Fruit fly (Drosophila melanogaster) whole organism, pupa: Measurements from ENCODE around the gene CG1677.

Experiments
- CG10348 ChIP-seq: fragments of 200-800 bp; sonication (Bioruptor generic); IDR thresholded peaks from 2 replicates; pipeline ENCODE4 v1.3.6; 2022; ENCODE audit warnings: missing biosample characterization, missing genetic modification characterization
- CG12605 ChIP-seq: fragments of 200-800 bp; sonication (Bioruptor generic); IDR thresholded peaks from 2 replicates; pipeline ENCODE4 v1.3.6; 2022; ENCODE audit warnings: missing biosample characterization, missing genetic modification characterization
- CG13204 ChIP-seq: fragments of 200-800 bp; sonication (Bioruptor generic); optimal IDR thresholded peaks from 2 replicates; lab custom pipeline; 2018; ENCODE audit warnings: missing biosample characterization, mild to moderate bottlenecking, missing genetic modification characterization, moderate library complexity
- CG14655 ChIP-seq: fragments of 200-800 bp; sonication (Bioruptor generic); optimal IDR thresholded peaks from 3 replicates; lab custom pipeline; 2017; ENCODE audit warnings: mild to moderate bottlenecking, missing biosample characterization, missing genetic modification reagents, missing genetic modification characterization
- CG15710 ChIP-seq: fragments of 200-800 bp; sonication (Bioruptor generic); optimal IDR thresholded peaks from 2 replicates; lab custom pipeline; 2018; ENCODE audit warnings: missing biosample characterization, mild to moderate bottlenecking, missing genetic modification characterization, moderate library complexity
- CG32121 ChIP-seq: fragments of 200-800 bp; sonication (Bioruptor generic); IDR thresholded peaks from 2 replicates; pipeline ENCODE4 v1.3.6; 2022; ENCODE audit warnings: missing biosample characterization, missing genetic modification characterization
- CG4496 ChIP-seq: fragments of 200-800 bp; sonication (Bioruptor generic); IDR thresholded peaks from 3 replicates; pipeline ENCODE4 v1.3.6; 2022; ENCODE audit warnings: missing biosample characterization, missing genetic modification characterization
- CG9948 ChIP-seq: fragments of 200-800 bp; sonication (Bioruptor generic); optimal IDR thresholded peaks from 2 replicates; lab custom pipeline; 2018; ENCODE audit warnings: missing biosample characterization, mild to moderate bottlenecking, missing genetic modification characterization, moderate library complexity
- EcR ChIP-seq: fragments of 200-800 bp; sonication (Bioruptor generic); optimal IDR thresholded peaks from 3 replicates; lab custom pipeline; 2019; ENCODE audit warnings: missing biosample characterization, missing genetic modification characterization, mild to moderate bottlenecking, moderate library complexity, missing genetic modification reagents
- Ets98B ChIP-seq: fragments of 200-800 bp; sonication (Bioruptor generic); IDR thresholded peaks from 2 replicates; pipeline ENCODE4 v1.3.6; 2022; ENCODE audit warnings: missing biosample characterization, missing genetic modification characterization
- Pif1A ChIP-seq: fragments of 200-800 bp; sonication (Bioruptor generic); optimal IDR thresholded peaks from 3 replicates; lab custom pipeline; 2016; ENCODE audit warnings: missing biosample characterization, missing genetic modification characterization
- Snoo ChIP-seq: fragments of 200-800 bp; sonication (Bioruptor generic); optimal IDR thresholded peaks from 3 replicates; lab custom pipeline; 2017; ENCODE audit warnings: missing biosample characterization, mild to moderate bottlenecking, missing genetic modification characterization, inconsistent platforms
- gl ChIP-seq: fragments of 200-800 bp; sonication (Bioruptor generic); optimal IDR thresholded peaks from 2 replicates; lab custom pipeline; 2018; ENCODE audit warnings: missing biosample characterization, mild to moderate bottlenecking, missing genetic modification characterization
- rn ChIP-seq: fragments of 200-800 bp; sonication (Bioruptor generic); IDR thresholded peaks from 2 replicates; pipeline ENCODE4 v1.3.6; 2022; ENCODE audit warnings: missing biosample characterization, missing genetic modification characterization

dm6 chrX:7303848-7304427, 101.7 kb downstream of the CG1677 start:
- TF ChIP-seq Snoo: no peak
- TF ChIP-seq EcR (GFP tag; lab: Kevin White, UChicago): peak; percentile 62
- TF ChIP-seq CG32121 (GFP tag; lab: Robert Waterston, UW): no peak
- TF ChIP-seq Ets98B (GFP tag; lab: Robert Waterston, UW): no peak
- no peak for TF ChIP-seq CG10348 (GFP tag; lab: Robert Waterston, UW)
- no peak for TF ChIP-seq CG12605
- TF ChIP-seq rn (GFP tag; lab: Robert Waterston, UW): no peak
- TF ChIP-seq CG4496 (GFP tag; lab: Robert Waterston, UW): peak; percentile 20; the same call in 1 of the 3 replicates
- no peak for TF ChIP-seq Pif1A (GFP tag; lab: Kevin White, UChicago)
- TF ChIP-seq CG13204 (GFP tag; lab: Kevin White, UChicago): no peak
- no peak for TF ChIP-seq CG9948 (tag; lab: Kevin White, UChicago)
- no peak for TF ChIP-seq gl (tag; lab: Kevin White, UChicago)
- TF ChIP-seq CG15710 (tag; lab: Kevin White, UChicago): no peak
- TF ChIP-seq CG14655: no peak
